Worm (Caenorhabditis elegans) whole organism, L4/young adult: ENCODE measurements around the gene acc-4.

ENCODE experiments used
- W03F9.2 ChIP-seq: fragments of 150-350 bp; optimal IDR thresholded peaks from 2 replicates; lab custom pipeline; 2014; ENCODE audit warnings: missing biosample characterization, missing genetic modification characterization
- dao-5 ChIP-seq: sonication (generic microtip); optimal IDR thresholded peaks from 2 replicates; lab custom pipeline; 2016; ENCODE audit warnings: missing genotype, missing genetic modification characterization, moderate library complexity, missing compliant biosample characterization
- him-1 ChIP-seq: sonication (generic microtip); optimal IDR thresholded peaks from 2 replicates; lab custom pipeline; 2016; ENCODE audit warnings: missing genotype, missing genetic modification reagents, missing genetic modification characterization, missing compliant biosample characterization

DNA sequence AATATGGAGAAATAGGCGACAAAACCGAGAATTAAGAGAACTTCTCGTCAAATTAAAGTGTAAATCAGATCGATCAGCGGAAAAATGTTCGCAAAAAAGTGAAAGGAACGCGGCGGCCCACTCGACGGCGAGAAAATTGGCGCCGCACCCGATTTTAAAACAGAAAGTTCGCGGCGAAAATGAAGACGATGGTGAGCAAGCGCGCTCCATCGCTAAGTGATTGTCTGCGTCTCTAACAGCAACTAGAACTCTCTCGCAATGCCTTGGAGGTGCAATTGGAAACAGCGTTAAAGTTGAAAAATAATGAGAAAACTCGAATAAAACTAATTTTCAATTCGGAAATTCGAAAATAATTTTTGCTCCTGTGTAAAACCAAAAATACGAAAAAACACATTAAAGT is 46.1 kb upstream of the acc-4 start:
- no peak for TF ChIP-seq him-1 (tag; lab: Kevin White, UChicago)
- no peak for TF ChIP-seq dao-5 (tag; lab: Kevin White, UChicago)
- no peak for TF ChIP-seq W03F9.2 (tag; lab: Kevin White, UChicago)
